Fruit fly (Drosophila melanogaster) whole organism, wandering third instar larva: ENCODE results near the gene Rassf.

ENCODE experiments used
- Abd-B ChIP-seq: fragments of >200 bp; optimal IDR thresholded peaks from 2 replicates; lab custom pipeline; 2017; ENCODE audit warnings: missing biosample characterization, missing genetic modification characterization
- CG32264 ChIP-seq: fragments of 200-800 bp; sonication (Bioruptor generic); optimal IDR thresholded peaks from 2 replicates; lab custom pipeline; 2016; ENCODE audit warnings: missing biosample characterization, missing genetic modification characterization
- CG9705 ChIP-seq: fragments of 200-800 bp; sonication (Bioruptor generic); optimal IDR thresholded peaks from 2 replicates; lab custom pipeline; 2018; ENCODE audit warnings: missing biosample characterization, mild to moderate bottlenecking, missing genetic modification characterization
- CrebA ChIP-seq: fragments of 200-800 bp; sonication (Bioruptor generic); optimal IDR thresholded peaks from 2 replicates; lab custom pipeline; 2016; ENCODE audit warnings: missing biosample characterization, mild to moderate bottlenecking, missing genetic modification characterization, borderline replicate concordance
- Dfd ChIP-seq: fragments of >200 bp; optimal IDR thresholded peaks from 2 replicates; lab custom pipeline; 2017; ENCODE audit warnings: missing biosample characterization, missing genetic modification characterization
- Dif ChIP-seq: fragments of 200-275, 200-300 bp; sonication (Bioruptor generic); optimal IDR thresholded peaks from 2 replicates; lab custom pipeline; 2018; ENCODE audit warnings: missing biosample characterization, missing genetic modification characterization; ENCODE audit not compliant: partially characterized antibody
- GATAd ChIP-seq: sonication (Bioruptor generic); optimal IDR thresholded peaks from 2 replicates; lab custom pipeline; 2016; ENCODE audit warnings: missing biosample characterization, missing genetic modification characterization
- HLH106 ChIP-seq: fragments of 200-800 bp; optimal IDR thresholded peaks from 3 replicates; lab custom pipeline; 2019; ENCODE audit warnings: missing biosample characterization, mild to moderate bottlenecking, missing genetic modification characterization, moderate library complexity
- Hnf4 ChIP-seq: fragments of 200-800 bp; sonication (Bioruptor generic); optimal IDR thresholded peaks from 2 replicates; lab custom pipeline; 2016; ENCODE audit warnings: missing biosample characterization, mild to moderate bottlenecking, missing genetic modification characterization
- Hr78 ChIP-seq: fragments of >200 bp; optimal IDR thresholded peaks from 2 replicates; lab custom pipeline; 2017; ENCODE audit warnings: missing biosample characterization, missing genetic modification characterization
- Hr83 ChIP-seq: fragments of 200-300 bp; sonication (Bioruptor generic); optimal IDR thresholded peaks from 2 replicates; lab custom pipeline; 2016; ENCODE audit warnings: missing biosample characterization, mild to moderate bottlenecking, missing genetic modification characterization, moderate library complexity; ENCODE audit not compliant: poor library complexity, severe bottlenecking
- Jra ChIP-seq: sonication (Bioruptor generic); optimal IDR thresholded peaks from 2 replicates; lab custom pipeline; 2016; ENCODE audit warnings: missing biosample characterization, missing genetic modification characterization
- Mio ChIP-seq: sonication (Bioruptor generic); optimal IDR thresholded peaks from 2 replicates; lab custom pipeline; 2016; ENCODE audit warnings: missing biosample characterization, missing genetic modification characterization
- Myc ChIP-seq: fragments of >200 bp; optimal IDR thresholded peaks from 2 replicates; lab custom pipeline; 2017
- N ChIP-seq: fragments of >200 bp; optimal IDR thresholded peaks from 2 replicates; lab custom pipeline; 2018; ENCODE audit warnings: missing biosample characterization, missing external identifiers, missing genetic modification characterization
- OdsH ChIP-seq: fragments of 200-800 bp; sonication (Bioruptor generic); optimal IDR thresholded peaks from 2 replicates; lab custom pipeline; 2016; ENCODE audit warnings: missing biosample characterization, mild to moderate bottlenecking, missing genetic modification characterization
- Rel ChIP-seq, 2 experiments: fragments of 200-800 bp; sonication (Bioruptor generic) in 1 of 2; optimal IDR thresholded peaks; 2 replicates in 1 of 2; 3 replicates in 1 of 2; lab custom pipeline; 2016 to 2019; ENCODE audit warnings: mild to moderate bottlenecking in 2 of 2, missing biosample characterization in 2 of 2, missing genetic modification characterization in 2 of 2, moderate library complexity in 1 of 2
- Sp1 ChIP-seq: fragments of 200-800 bp; sonication (Bioruptor generic); optimal IDR thresholded peaks from 3 replicates; lab custom pipeline; 2019; ENCODE audit warnings: missing biosample characterization, mild to moderate bottlenecking, missing genetic modification characterization, moderate library complexity
- Vsx2 ChIP-seq: fragments of 200-300, 225-300 bp; sonication (Bioruptor generic); optimal IDR thresholded peaks from 2 replicates; lab custom pipeline; 2018; ENCODE audit warnings: missing biosample characterization, missing genetic modification characterization; ENCODE audit not compliant: partially characterized antibody
- br ChIP-seq: fragments of 200-800 bp; sonication (Bioruptor generic); optimal IDR thresholded peaks from 2 replicates; lab custom pipeline; 2016; ENCODE audit warnings: missing biosample characterization, missing genetic modification characterization
- brk ChIP-seq: fragments of 200-800 bp; sonication (Bioruptor generic); optimal IDR thresholded peaks from 2 replicates; lab custom pipeline; 2016; ENCODE audit warnings: missing biosample characterization, mild to moderate bottlenecking, missing genetic modification characterization
- dl ChIP-seq, 2 experiments: fragments of 175-275, 200-275 bp in 1 of 2; fragments of 200-275 bp in 1 of 2; sonication (Bioruptor generic); optimal IDR thresholded peaks; lab custom pipeline; 2018; ENCODE audit warnings: mild to moderate bottlenecking in 2 of 2, missing biosample characterization in 2 of 2, missing genetic modification characterization in 2 of 2, moderate library complexity in 2 of 2; ENCODE audit not compliant: partially characterized antibody in 2 of 2, insufficient read depth in 1 of 2
- dmrt93B ChIP-seq: fragments of 200-800 bp; sonication (Bioruptor generic); optimal IDR thresholded peaks from 2 replicates; lab custom pipeline; 2018; ENCODE audit warnings: missing biosample characterization, mild to moderate bottlenecking, missing genetic modification characterization
- dsf ChIP-seq: sonication (Bioruptor generic); optimal IDR thresholded peaks from 2 replicates; lab custom pipeline; 2016; ENCODE audit warnings: missing biosample characterization, missing genetic modification characterization, borderline replicate concordance
- ey ChIP-seq: fragments of 200-800 bp; sonication (Bioruptor generic); optimal IDR thresholded peaks from 2 replicates; lab custom pipeline; 2016; ENCODE audit warnings: missing biosample characterization, missing genetic modification characterization
- foxo ChIP-seq, 2 experiments: fragments of 200-800 bp; sonication (Bioruptor generic); optimal IDR thresholded peaks; 2 replicates in 1 of 2; 3 replicates in 1 of 2; lab custom pipeline; 2016 to 2017; ENCODE audit warnings: missing biosample characterization in 2 of 2, missing genetic modification characterization in 2 of 2
- fru ChIP-seq: fragments of 200-800 bp; sonication (Bioruptor generic); optimal IDR thresholded peaks from 3 replicates; lab custom pipeline; 2016; ENCODE audit warnings: missing biosample characterization, mild to moderate bottlenecking, missing genetic modification characterization
- h ChIP-seq: fragments of 200-800 bp; sonication (Bioruptor generic); optimal IDR thresholded peaks from 3 replicates; lab custom pipeline; 2016; ENCODE audit warnings: missing biosample characterization, mild to moderate bottlenecking, missing genetic modification characterization
- jim ChIP-seq: fragments of 175-275, 200-325 bp; sonication (Bioruptor generic); optimal IDR thresholded peaks from 2 replicates; lab custom pipeline; 2016; ENCODE audit warnings: missing biosample characterization, mild to moderate bottlenecking, missing genetic modification characterization
- lola ChIP-seq: fragments of >200 bp; optimal IDR thresholded peaks from 2 replicates; lab custom pipeline; 2017; ENCODE audit warnings: missing biosample characterization, missing genetic modification characterization
- pan ChIP-seq: fragments of >200 bp; optimal IDR thresholded peaks from 2 replicates; lab custom pipeline; 2017
- psq ChIP-seq: fragments of 200-800 bp; sonication (Bioruptor generic); optimal IDR thresholded peaks from 3 replicates; lab custom pipeline; 2017; ENCODE audit warnings: missing biosample characterization, mild to moderate bottlenecking, missing genetic modification characterization, moderate library complexity
- rgr ChIP-seq: fragments of 200-800 bp; sonication (Bioruptor generic); optimal IDR thresholded peaks from 3 replicates; lab custom pipeline; 2016; ENCODE audit warnings: missing biosample characterization, mild to moderate bottlenecking, missing genetic modification characterization
- sage ChIP-seq: fragments of 200-800 bp; sonication (Bioruptor generic); optimal IDR thresholded peaks from 2 replicates; lab custom pipeline; 2016; ENCODE audit warnings: missing biosample characterization, mild to moderate bottlenecking, missing genetic modification characterization
- sv ChIP-seq: fragments of 200-800 bp; sonication (Bioruptor generic); optimal IDR thresholded peaks from 3 replicates; lab custom pipeline; 2016; ENCODE audit warnings: missing biosample characterization, missing genetic modification characterization
- tai ChIP-seq: sonication (Bioruptor generic); optimal IDR thresholded peaks from 2 replicates; lab custom pipeline; 2016; ENCODE audit warnings: missing biosample characterization, missing genetic modification characterization
- usp ChIP-seq: fragments of >200 bp; optimal IDR thresholded peaks from 2 replicates; lab custom pipeline; 2017; ENCODE audit warnings: missing biosample characterization, missing genetic modification characterization
- woc ChIP-seq: sonication (Bioruptor generic); optimal IDR thresholded peaks from 2 replicates; lab custom pipeline; 2016; ENCODE audit warnings: missing biosample characterization, mild to moderate bottlenecking, missing genetic modification characterization

The Rassf gene

dm6 chr3R:23145681-23146080 is 27.9 kb upstream of the Rassf start:
- TF ChIP-seq Jra = no peak
- TF ChIP-seq jim (GFP tag; lab: Kevin White, UChicago) = no peak
- no peak for TF ChIP-seq pan (lab: Kevin White, UChicago)
- TF ChIP-seq dsf (GFP tag; lab: Kevin White, UChicago) = no peak

DNA sequence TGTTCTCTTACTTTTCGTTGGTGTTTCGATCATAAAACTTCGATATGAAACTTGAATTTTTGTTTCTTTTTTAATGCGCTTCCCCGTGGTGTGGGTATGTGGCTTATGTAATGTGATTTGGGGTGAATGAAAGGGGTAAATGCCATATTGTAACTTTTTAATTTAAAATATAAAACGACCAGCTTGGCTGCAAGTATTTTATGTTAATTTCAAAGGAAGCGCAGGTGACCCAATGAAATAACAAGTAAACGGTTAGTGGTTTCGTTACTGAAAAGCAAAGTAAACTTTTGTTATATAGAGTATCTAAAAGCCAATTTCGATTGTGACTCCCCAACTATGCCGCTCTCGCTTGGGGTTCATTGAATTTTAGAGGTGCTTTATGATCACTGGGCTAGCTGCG is 26.9 kb upstream of the Rassf start:
- TF ChIP-seq N = no peak
- TF ChIP-seq h = peak; percentile 48
- TF ChIP-seq dl (GFP tag; optimal IDR thresholded peaks at IDR 0.05; lab: Kevin White, UChicago; ENCODE audit: insufficient read depth in 1 of 2, partially characterized antibody in 2 of 2) = no peak
- no peak for TF ChIP-seq Vsx2 (GFP tag; lab: Kevin White, UChicago)
- no peak for TF ChIP-seq brk
- no peak for TF ChIP-seq sv (GFP tag; lab: Kevin White, UChicago)
- TF ChIP-seq Hr78 = no peak
- no peak for TF ChIP-seq br (GFP tag; lab: Kevin White, UChicago)
- TF ChIP-seq HLH106 (tag; lab: Kevin White, UChicago) = peak; percentile 37
- no peak for TF ChIP-seq dmrt93B (GFP tag; lab: Kevin White, UChicago)
- TF ChIP-seq tai (GFP tag; lab: Kevin White, UChicago) = no peak
- no peak for TF ChIP-seq sage (GFP tag; lab: Kevin White, UChicago)
- TF ChIP-seq dsf (GFP tag; lab: Kevin White, UChicago) = no peak
- no peak for TF ChIP-seq foxo (GFP tag; optimal IDR thresholded peaks at IDR 0.05; lab: Kevin White, UChicago)
- peak; percentile 34 for TF ChIP-seq rgr (GFP tag; lab: Kevin White, UChicago)
- no peak for TF ChIP-seq usp (GFP tag; lab: Kevin White, UChicago)
- peak; percentile 15 for TF ChIP-seq OdsH (GFP tag; lab: Kevin White, UChicago)
- TF ChIP-seq psq (GFP tag; lab: Kevin White, UChicago) = peak; percentile 26
- no peak for TF ChIP-seq Myc (lab: Kevin White, UChicago)
- no peak for TF ChIP-seq Dfd (GFP tag; lab: Kevin White, UChicago)
- peak; percentile 35 for TF ChIP-seq fru (GFP tag; lab: Kevin White, UChicago)
- TF ChIP-seq Abd-B (GFP tag; lab: Kevin White, UChicago) = no peak
- no peak for TF ChIP-seq Jra
- TF ChIP-seq GATAd (GFP tag; lab: Kevin White, UChicago) = no peak
- TF ChIP-seq woc = peak; percentile 30
- TF ChIP-seq Hr83 (GFP tag; lab: Kevin White, UChicago) = no peak
- no peak for TF ChIP-seq CG9705 (GFP tag; lab: Kevin White, UChicago)
- TF ChIP-seq Mio (GFP tag; lab: Kevin White, UChicago) = no peak
- no peak for TF ChIP-seq CG32264
- peak; percentile 14 for TF ChIP-seq Sp1 (GFP tag; lab: Kevin White, UChicago)
- TF ChIP-seq Dif = no peak
- TF ChIP-seq jim (GFP tag; lab: Kevin White, UChicago) = no peak
- no peak for TF ChIP-seq Rel (GFP tag; optimal IDR thresholded peaks at IDR 0.05; lab: Kevin White, UChicago)
- no peak for TF ChIP-seq Rel (tag; optimal IDR thresholded peaks at IDR 0.05; lab: Kevin White, UChicago)
- no peak for TF ChIP-seq lola (GFP tag; lab: Kevin White, UChicago)
- peak; percentile 13 for TF ChIP-seq ey (GFP tag; lab: Kevin White, UChicago)
- no peak for TF ChIP-seq CrebA (GFP tag; lab: Kevin White, UChicago)
- TF ChIP-seq pan (lab: Kevin White, UChicago) = no peak
- TF ChIP-seq Hnf4 (GFP tag; lab: Kevin White, UChicago) = no peak
- TF ChIP-seq, all 38 proteins: peak for 9

dm6 chr3R:23143440-23143839 is 25.7 kb upstream of the Rassf start:
- no peak for TF ChIP-seq sage (GFP tag; lab: Kevin White, UChicago)
- TF ChIP-seq jim (GFP tag; lab: Kevin White, UChicago) = no peak
- TF ChIP-seq HLH106 (tag; lab: Kevin White, UChicago) = no peak
- TF ChIP-seq usp (GFP tag; lab: Kevin White, UChicago) = no peak
- no peak for TF ChIP-seq CrebA (GFP tag; lab: Kevin White, UChicago)
- TF ChIP-seq CG9705 (GFP tag; lab: Kevin White, UChicago) = no peak
- TF ChIP-seq Hnf4 (GFP tag; lab: Kevin White, UChicago) = no peak
- no peak for TF ChIP-seq OdsH (GFP tag; lab: Kevin White, UChicago)
- no peak for TF ChIP-seq Abd-B (GFP tag; lab: Kevin White, UChicago)
